Fruit fly (Drosophila melanogaster): ENCODE data around the gene CG14965.

DNA sequence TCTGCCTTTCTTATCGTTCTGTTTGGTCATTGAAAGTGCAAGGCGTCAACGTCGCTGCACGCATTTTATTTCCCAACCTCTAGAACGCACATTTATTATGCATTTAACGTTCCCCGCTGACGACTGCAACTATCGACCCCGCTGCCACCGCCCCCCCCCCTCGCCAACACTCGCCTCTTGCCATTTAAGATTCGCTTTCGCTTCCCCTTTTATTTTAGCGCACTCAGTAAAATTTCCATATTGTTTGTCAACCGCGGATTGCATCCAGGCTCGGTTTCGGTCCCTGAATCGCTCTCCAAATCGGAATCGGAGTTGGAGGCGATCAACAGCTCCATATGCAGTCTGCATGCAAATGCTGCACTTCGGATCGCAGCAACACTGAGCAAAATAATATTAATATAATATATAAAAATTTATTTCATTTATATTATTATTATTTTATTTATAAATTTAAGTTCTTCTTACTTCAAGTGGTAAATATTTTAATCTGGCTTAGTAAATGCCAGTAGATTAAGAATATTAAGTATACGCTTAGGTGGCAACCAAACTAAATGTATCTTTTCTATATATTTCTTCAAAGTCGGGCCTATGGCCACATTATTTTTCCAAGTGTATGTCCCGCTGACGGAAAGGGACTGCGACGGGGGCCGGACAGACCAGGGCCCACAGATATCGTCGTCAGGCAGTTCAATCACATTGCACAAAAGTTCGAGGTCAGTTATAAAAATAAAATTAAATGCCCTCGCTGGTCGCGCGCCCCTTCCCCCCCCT is 48.5 kb upstream of the CG14965 start:
- peak; percentile 76 for TF ChIP-seq eg (GFP tag; IDR thresholded peaks at IDR 0.05)
- TF ChIP-seq lz (GFP tag; optimal IDR thresholded peaks at IDR 0.05), result peak; percentile 86
- peak; percentile 76 for TF ChIP-seq Ets21C (GFP tag; optimal IDR thresholded peaks at IDR 0.05)
- peak; percentile 99 for TF ChIP-seq spab (GFP tag; optimal IDR thresholded peaks at IDR 0.05)
- peak; percentile 95 for TF ChIP-seq CG3919 (GFP tag; optimal IDR thresholded peaks at IDR 0.05)
- TF ChIP-seq CG11294 (GFP tag; IDR thresholded peaks at IDR 0.05), result peak; percentile 62
- peak; percentile 94 for TF ChIP-seq acj6 (GFP tag; optimal IDR thresholded peaks at IDR 0.05)
- TF ChIP-seq cyc (GFP tag; optimal IDR thresholded peaks at IDR 0.05), result peak; percentile 92
- TF ChIP-seq vri (GFP tag; optimal IDR thresholded peaks at IDR 0.05), result peak; percentile 84
- peak; percentile 88 for TF ChIP-seq Sox102F (GFP tag; optimal IDR thresholded peaks at IDR 0.05)

Data from whole organism, prepupa.